Worm (Caenorhabditis elegans) whole organism, L4/young adult: ENCODE data around the gene sea-2.

Source experiments
- W03F9.2 ChIP-seq: fragments of 150-350 bp; optimal IDR thresholded peaks from 2 replicates; lab custom pipeline; 2014; ENCODE audit warnings: missing biosample characterization, missing genetic modification characterization
- dao-5 ChIP-seq: sonication (generic microtip); optimal IDR thresholded peaks from 2 replicates; lab custom pipeline; 2016; ENCODE audit warnings: missing genotype, missing genetic modification characterization, moderate library complexity, missing compliant biosample characterization
- him-1 ChIP-seq: sonication (generic microtip); optimal IDR thresholded peaks from 2 replicates; lab custom pipeline; 2016; ENCODE audit warnings: missing genotype, missing genetic modification reagents, missing genetic modification characterization, missing compliant biosample characterization

DNA sequence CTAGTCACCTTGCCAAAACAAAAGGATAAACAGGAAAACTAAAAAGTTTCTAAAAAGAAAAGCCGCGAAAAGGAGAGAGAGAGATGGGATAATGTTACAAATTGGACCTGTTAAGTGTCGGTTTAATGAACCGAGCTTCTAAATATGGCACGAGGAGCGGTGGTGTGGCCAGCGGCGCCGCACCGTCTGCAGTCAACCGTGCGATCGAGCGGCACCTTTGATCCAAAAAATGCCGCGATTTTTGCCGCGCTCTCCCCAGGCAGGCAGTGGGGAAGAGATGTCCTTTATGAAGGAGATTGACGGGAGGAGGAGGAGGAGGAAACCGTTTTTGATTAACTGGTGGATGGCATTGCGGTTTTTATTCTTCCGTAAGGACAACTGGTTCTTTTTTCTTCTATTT lies 30.2 kb downstream of the sea-2 start:
- TF ChIP-seq dao-5 (no peak), him-1 (no peak), W03F9.2 (tag; lab: Kevin White, UChicago) (no peak)
